Worm (Caenorhabditis elegans) whole organism, early embryonic: ENCODE data around the gene K07F5.16.

Source experiments
- B0310.2 ChIP-seq: sonication (generic microtip); optimal IDR thresholded peaks from 2 replicates; lab custom pipeline; 2016; ENCODE audit warnings: mild to moderate bottlenecking, missing genetic modification characterization, missing compliant biosample characterization
- F13C5.2 ChIP-seq: sonication (generic microtip); optimal IDR thresholded peaks from 2 replicates; lab custom pipeline; 2017; ENCODE audit warnings: mild to moderate bottlenecking, missing genetic modification characterization, inconsistent platforms, missing compliant biosample characterization
- aly-1 ChIP-seq: sonication (generic microtip); optimal IDR thresholded peaks from 2 replicates; lab custom pipeline; 2016; ENCODE audit warnings: missing genetic modification characterization, missing compliant biosample characterization
- ama-1 ChIP-seq: fragments of 150-350 bp; optimal IDR thresholded peaks from 2 replicates; lab custom pipeline; 2014
- ceh-13 ChIP-seq: fragments of 200-800 bp; sonication (Bioruptor generic); optimal IDR thresholded peaks from 2 replicates; lab custom pipeline; 2018; ENCODE audit warnings: mild to moderate bottlenecking, missing genetic modification characterization, missing compliant biosample characterization
- ceh-36 ChIP-seq: sonication (generic microtip); optimal IDR thresholded peaks from 2 replicates; lab custom pipeline; 2016; ENCODE audit warnings: missing genetic modification characterization, inconsistent platforms, missing compliant biosample characterization
- ets-7 ChIP-seq: sonication (generic microtip); optimal IDR thresholded peaks from 2 replicates; lab custom pipeline; 2016; ENCODE audit warnings: missing genotype, missing genetic modification characterization, missing compliant biosample characterization
- flt-1 ChIP-seq: fragments of 200-800 bp; sonication (Bioruptor generic); IDR thresholded peaks from 2 replicates; pipeline ENCODE4 v1.3.6; 2022; ENCODE audit warnings: missing genetic modification characterization, missing compliant biosample characterization
- hmbx-1 ChIP-seq: sonication (generic microtip); optimal IDR thresholded peaks from 2 replicates; lab custom pipeline; 2016; ENCODE audit warnings: mild to moderate bottlenecking, missing genetic modification characterization, missing compliant biosample characterization
- hmg-4 ChIP-seq: fragments of 200-800 bp; sonication (Bioruptor generic); optimal IDR thresholded peaks from 2 replicates; lab custom pipeline; 2018; ENCODE audit warnings: mild to moderate bottlenecking, missing genetic modification characterization, missing compliant biosample characterization
- hnd-1 ChIP-seq: sonication (generic microtip); optimal IDR thresholded peaks from 2 replicates; lab custom pipeline; 2016; ENCODE audit warnings: missing genetic modification characterization, missing compliant biosample characterization
- pes-1 ChIP-seq: fragments of 200-800 bp; sonication (Bioruptor generic); IDR thresholded peaks from 2 replicates; pipeline ENCODE4 v1.3.6; 2022; ENCODE audit warnings: missing genetic modification reagents, missing genetic modification characterization, missing compliant biosample characterization
- scrt-1 ChIP-seq: fragments of 200-800 bp; sonication (Bioruptor generic); IDR thresholded peaks from 2 replicates; pipeline ENCODE4 v1.3.6; 2022; ENCODE audit warnings: missing genetic modification characterization, missing compliant biosample characterization
- sea-1 ChIP-seq: fragments of 200-800 bp; sonication (Bioruptor generic); conservative IDR thresholded peaks from 2 replicates; pipeline ENCODE4 v1.3.6; 2022; ENCODE audit warnings: missing genetic modification characterization, missing compliant biosample characterization
- tbx-11 ChIP-seq: fragments of 200-800 bp; sonication (Bioruptor generic); IDR thresholded peaks from 2 replicates; pipeline ENCODE4 v1.3.6; 2022; ENCODE audit warnings: missing genetic modification characterization, missing compliant biosample characterization
- tbx-37 ChIP-seq: fragments of 200-800 bp; sonication (Bioruptor generic); conservative IDR thresholded peaks from 2 replicates; pipeline ENCODE4 v1.3.6; 2022; ENCODE audit warnings: missing genetic modification reagents, missing genetic modification characterization, missing compliant biosample characterization
- tra-4 ChIP-seq: sonication (generic microtip); optimal IDR thresholded peaks from 2 replicates; lab custom pipeline; 2017; ENCODE audit warnings: missing genetic modification characterization, missing compliant biosample characterization

K07F5.16 gene

ce11 chrIV:9863817-9864216 is at the start of gene K07F5.16:
K07F5.16 (plus strand) TSS chrIV:9864117.
- TF ChIP-seq ama-1 (lab: Kevin White, UChicago) = no peak
- no peak for TF ChIP-seq hmbx-1 (tag; lab: Kevin White, UChicago)
- TF ChIP-seq aly-1 (tag; lab: Kevin White, UChicago) = no peak
- no peak for TF ChIP-seq ceh-13 (GFP tag; lab: Kevin White, UChicago)
- no peak for TF ChIP-seq flt-1 (GFP tag; lab: Robert Waterston, UW)
- TF ChIP-seq ceh-36 (tag; lab: Kevin White, UChicago) = no peak
- TF ChIP-seq tbx-37 (GFP tag; lab: Robert Waterston, UW) = no peak
- no peak for TF ChIP-seq hmg-4 (GFP tag; lab: Kevin White, UChicago)

ce11 chrIV:9815432-9815831 is 48.5 kb upstream of the K07F5.16 start, which contains the start of gene egl-20:
egl-20 (minus strand) TSS chrIV:9815532.
- TF ChIP-seq aly-1 (tag; lab: Kevin White, UChicago) (no peak), ceh-13 (GFP tag; lab: Kevin White, UChicago) (no peak), tra-4 (tag; lab: Kevin White, UChicago) (no peak), hnd-1 (tag; lab: Kevin White, UChicago) (no peak), pes-1 (no peak), flt-1 (GFP tag; lab: Robert Waterston, UW) (no peak), scrt-1 (GFP tag; lab: Robert Waterston, UW) (no peak), ets-7 (tag; lab: Kevin White, UChicago) (no peak)

ce11 chrIV:9821621-9822020 is 42.3 kb upstream of the K07F5.16 start, which contains the start of gene col-123:
col-123 (plus strand) TSS chrIV:9821921.
- TF ChIP-seq tra-4 (tag; lab: Kevin White, UChicago) = no peak
- no peak for TF ChIP-seq tbx-37 (GFP tag; lab: Robert Waterston, UW)
- no peak for TF ChIP-seq hmbx-1 (tag; lab: Kevin White, UChicago)
- TF ChIP-seq flt-1 (GFP tag; lab: Robert Waterston, UW) = no peak
- TF ChIP-seq sea-1 (GFP tag; lab: Robert Waterston, UW) = no peak
- no peak for TF ChIP-seq tbx-11 (GFP tag; lab: Robert Waterston, UW)
- TF ChIP-seq F13C5.2 (tag; lab: Kevin White, UChicago) = no peak
- no peak for TF ChIP-seq hnd-1 (tag; lab: Kevin White, UChicago)
- no peak for TF ChIP-seq hmg-4 (GFP tag; lab: Kevin White, UChicago)
- no peak for TF ChIP-seq ceh-36 (tag; lab: Kevin White, UChicago)
- no peak for TF ChIP-seq ama-1 (lab: Kevin White, UChicago)
- no peak for TF ChIP-seq scrt-1 (GFP tag; lab: Robert Waterston, UW)
- no peak for TF ChIP-seq B0310.2
- TF ChIP-seq ceh-13 (GFP tag; lab: Kevin White, UChicago) = no peak
- no peak for TF ChIP-seq pes-1

- no peak for TF ChIP-seq ama-1 (lab: Kevin White, UChicago)
These were observed 41.3 kb upstream of the K07F5.16 start for ce11 chrIV:9822585-9822984.

ce11 chrIV:9824480-9824879 is 39.4 kb upstream of the K07F5.16 start, which contains the start of gene catp-6:
catp-6 (minus strand) TSS chrIV:9824580.
- TF ChIP-seq ets-7 (tag; lab: Kevin White, UChicago) = no peak
- no peak for TF ChIP-seq pes-1

- TF ChIP-seq scrt-1 (GFP tag; lab: Robert Waterston, UW) = no peak
- TF ChIP-seq F13C5.2 (tag; lab: Kevin White, UChicago) = no peak
- TF ChIP-seq sea-1 (GFP tag; lab: Robert Waterston, UW) = no peak
- no peak for TF ChIP-seq hnd-1 (tag; lab: Kevin White, UChicago)
These were observed 38.6 kb upstream of the K07F5.16 start, which contains the start of gene mtr-4 for ce11 chrIV:9825196-9825744. mtr-4 (plus strand) TSS chrIV:9825694.

ce11 chrIV:9832586-9832985 is 31.3 kb upstream of the K07F5.16 start, which contains the start of gene kin-21:
kin-21 (plus strand) TSS chrIV:9832886.
- no peak for TF ChIP-seq tra-4 (tag; lab: Kevin White, UChicago)
- no peak for TF ChIP-seq scrt-1 (GFP tag; lab: Robert Waterston, UW)
- no peak for TF ChIP-seq ceh-36 (tag; lab: Kevin White, UChicago)
- TF ChIP-seq pes-1 = no peak
- no peak for TF ChIP-seq hmg-4 (GFP tag; lab: Kevin White, UChicago)

- TF ChIP-seq hnd-1 (tag; lab: Kevin White, UChicago) = no peak
- no peak for TF ChIP-seq pes-1
- no peak for TF ChIP-seq B0310.2
- no peak for TF ChIP-seq ama-1 (lab: Kevin White, UChicago)
- TF ChIP-seq hmbx-1 (tag; lab: Kevin White, UChicago) = no peak
- no peak for TF ChIP-seq flt-1 (GFP tag; lab: Robert Waterston, UW)
- TF ChIP-seq scrt-1 (GFP tag; lab: Robert Waterston, UW) = no peak
- no peak for TF ChIP-seq tra-4 (tag; lab: Kevin White, UChicago)
- no peak for TF ChIP-seq tbx-37 (GFP tag; lab: Robert Waterston, UW)
- TF ChIP-seq hmg-4 (GFP tag; lab: Kevin White, UChicago) = no peak
- TF ChIP-seq ets-7 (tag; lab: Kevin White, UChicago) = no peak
- no peak for TF ChIP-seq ceh-36 (tag; lab: Kevin White, UChicago)
- no peak for TF ChIP-seq tbx-11 (GFP tag; lab: Robert Waterston, UW)
- no peak for TF ChIP-seq ceh-13 (GFP tag; lab: Kevin White, UChicago)
- TF ChIP-seq F13C5.2 (tag; lab: Kevin White, UChicago) = no peak
These were observed 30.6 kb upstream of the K07F5.16 start for ce11 chrIV:9833337-9833736.
